Worm (Caenorhabditis elegans) whole organism, L4 larva: ENCODE results near the gene Y73F8A.36.

ENCODE experiments used
- aha-1 ChIP-seq: fragments of 150-350 bp; peaks from one replicate; lab custom pipeline; 2014; ENCODE audit warnings: missing biosample characterization, missing genetic modification characterization
- daf-19 ChIP-seq: fragments of 200-800 bp; sonication (Bioruptor generic); conservative IDR thresholded peaks from 2 replicates; pipeline ENCODE4 v1.3.6; 2022; ENCODE audit warnings: missing genetic modification characterization, missing compliant biosample characterization
- dmd-8 ChIP-seq: fragments of 200-800 bp; sonication (Bioruptor generic); IDR thresholded peaks from 2 replicates; pipeline ENCODE4 v1.3.6; 2022; ENCODE audit warnings: missing genetic modification characterization, missing compliant biosample characterization
- hlh-30 ChIP-seq: sonication (generic microtip); optimal IDR thresholded peaks from 2 replicates; lab custom pipeline; 2017; ENCODE audit warnings: antibody characterized with exemption, mild to moderate bottlenecking, missing genetic modification characterization, missing compliant biosample characterization; ENCODE audit not compliant: insufficient read depth
- snpc-1.2 ChIP-seq: fragments of 200-800 bp; sonication (Bioruptor generic); IDR thresholded peaks from 2 replicates; pipeline ENCODE4 v1.3.6; 2022; ENCODE audit warnings: missing genetic modification reagents, missing genetic modification characterization, missing compliant biosample characterization

Gene Y73F8A.36

DNA sequence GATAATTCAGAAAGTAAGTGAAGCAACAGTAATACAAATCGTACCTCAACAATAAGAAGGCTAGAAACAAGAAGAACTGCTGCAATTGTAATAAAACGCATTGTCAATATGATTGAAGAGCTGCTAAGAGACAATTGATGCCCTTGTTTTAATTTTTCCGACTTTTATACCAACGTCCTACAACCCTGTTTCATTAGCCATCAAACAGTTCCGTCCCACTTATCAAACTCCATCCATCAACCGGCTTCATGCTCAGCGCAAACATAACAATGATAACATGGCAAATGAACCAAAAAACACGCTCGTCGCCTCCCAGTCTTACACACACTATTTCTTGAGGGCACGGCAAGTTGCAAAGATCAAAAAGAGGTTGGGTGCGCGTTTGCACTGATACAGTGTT lies 45.4 kb downstream of the Y73F8A.36 start, which contains the start of gene pqn-90:
Gene pqn-90, minus strand, starts transcription at position 101 of the 400 bp plus-strand sequence.
- TF ChIP-seq aha-1 (tag; lab: Kevin White, UChicago) (peak; percentile 26), hlh-30 (tag; lab: Kevin White, UChicago) (no peak)

- TF ChIP-seq daf-19 (no peak), aha-1 (tag; lab: Kevin White, UChicago) (peak; percentile 33)
- TF ChIP-seq, all 104 proteins: peak for 1
These were observed 45.9 kb downstream of the Y73F8A.36 start, which contains the start of gene pqn-91 for ce11 chrIV:15291607-15292006. pqn-91 (plus strand) TSS chrIV:15291907.

ce11 chrIV:15294040-15294439 lies 48.3 kb downstream of the Y73F8A.36 start, which contains the start of gene Y73F8A.10:
Y73F8A.10 (plus strand) TSS chrIV:15294340.
- TF ChIP-seq snpc-1.2 (GFP tag; lab: Robert Waterston, UW) (0 out of 2 replicates have a peak, but pooled peaks have one; percentile 53), dmd-8 (no peak)
